Worm (Caenorhabditis elegans): Measurements from ENCODE around the gene cwp-2.

Gene cwp-2

DNA sequence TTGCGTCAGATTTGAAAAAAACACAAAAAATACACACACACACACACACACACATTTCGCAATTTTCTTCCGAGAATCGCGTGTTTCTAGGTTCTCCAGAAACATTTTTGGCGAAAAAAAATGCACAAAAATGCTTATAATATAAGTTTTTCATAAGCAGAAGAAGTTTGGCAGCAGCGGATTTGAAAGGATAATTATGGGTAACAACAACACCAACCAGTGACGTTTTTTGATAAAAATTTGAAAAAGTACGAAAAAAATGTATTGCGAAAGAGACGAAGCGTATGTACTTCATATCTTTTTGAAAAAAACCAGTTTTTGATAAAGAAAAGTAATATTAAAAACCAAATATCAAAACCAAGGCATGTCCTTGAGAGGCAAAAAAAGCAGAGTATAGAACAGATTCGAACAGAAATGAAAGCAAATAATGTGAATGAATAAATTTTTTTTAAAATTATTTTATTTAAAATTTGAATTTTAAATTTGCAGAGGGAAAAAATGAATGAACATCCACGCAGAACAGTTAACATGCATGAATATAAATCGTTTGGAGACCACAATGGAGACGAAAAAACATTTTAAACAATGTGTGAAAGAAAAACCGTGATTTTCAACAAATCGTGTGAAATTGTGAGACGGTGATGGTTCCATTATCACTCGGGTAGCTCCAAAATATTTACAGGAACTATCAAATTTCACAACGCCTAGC, 18.6 kb downstream of the cwp-2 start:
- no peak for TF ChIP-seq ztf-23 (GFP tag; IDR thresholded peaks at IDR 0.05)
- no peak for TF ChIP-seq klf-2 (GFP tag; conservative IDR thresholded peaks at IDR 0.05)
- no peak for TF ChIP-seq cog-1 (tag; optimal IDR thresholded peaks at IDR 0.05)
- TF ChIP-seq tab-1 (GFP tag; IDR thresholded peaks at IDR 0.05): no peak
- TF ChIP-seq flt-1 (GFP tag; IDR thresholded peaks at IDR 0.05): no peak
- no peak for TF ChIP-seq ref-1 (GFP tag; conservative IDR thresholded peaks at IDR 0.05)
- no peak for TF ChIP-seq T22C8.4 (GFP tag; IDR thresholded peaks at IDR 0.05)
- TF ChIP-seq ztf-29 (GFP tag; IDR thresholded peaks at IDR 0.05): no peak
- no peak for TF ChIP-seq med-1 (GFP tag; optimal IDR thresholded peaks at IDR 0.05; ENCODE audit: insufficient read depth)

- TF ChIP-seq klf-2 (GFP tag; conservative IDR thresholded peaks at IDR 0.05) (no peak), ztf-29 (GFP tag; IDR thresholded peaks at IDR 0.05) (no peak), flt-1 (GFP tag; IDR thresholded peaks at IDR 0.05) (no peak), T22C8.4 (GFP tag; IDR thresholded peaks at IDR 0.05) (no peak), tab-1 (GFP tag; IDR thresholded peaks at IDR 0.05) (no peak), ref-1 (GFP tag; conservative IDR thresholded peaks at IDR 0.05) (no peak), ztf-23 (GFP tag; IDR thresholded peaks at IDR 0.05) (no peak), cog-1 (tag; optimal IDR thresholded peaks at IDR 0.05) (no peak), med-1 (GFP tag; optimal IDR thresholded peaks at IDR 0.05; ENCODE audit: insufficient read depth) (no peak)
Observed at ce11 chrV:4823323-4823682, 19.1 kb downstream of the cwp-2 start, which contains the start of gene adss-1. Gene adss-1 (minus strand): TSS chrV:4823423.

ce11 chrV:4820601-4821000, 21.8 kb downstream of the cwp-2 start:
- no peak for TF ChIP-seq ztf-23 (GFP tag; IDR thresholded peaks at IDR 0.05)
- no peak for TF ChIP-seq cog-1 (tag; optimal IDR thresholded peaks at IDR 0.05)
- no peak for TF ChIP-seq tab-1 (GFP tag; IDR thresholded peaks at IDR 0.05)
- no peak for TF ChIP-seq ref-1 (GFP tag; conservative IDR thresholded peaks at IDR 0.05)
- TF ChIP-seq T22C8.4 (GFP tag; IDR thresholded peaks at IDR 0.05): no peak

DNA sequence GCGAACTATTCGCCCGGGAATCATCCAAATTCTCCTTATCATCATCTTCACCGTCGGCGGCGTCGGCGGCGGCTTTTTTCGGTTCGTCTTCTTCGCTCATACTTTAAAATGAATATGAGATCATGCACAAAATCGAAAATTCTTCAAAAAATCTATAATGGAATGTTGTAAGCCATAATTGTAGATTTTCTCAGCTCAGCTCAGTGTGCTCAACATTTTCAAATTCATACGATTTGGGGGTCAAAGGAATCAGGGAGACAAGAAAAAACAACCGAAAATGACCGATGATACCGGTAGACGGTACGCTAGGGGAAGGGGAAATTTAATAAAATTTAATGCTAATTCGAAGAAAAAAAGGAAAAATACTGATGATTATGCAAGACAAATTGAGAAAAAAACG, 23.9 kb downstream of the cwp-2 start, which contains the start of gene ccep-97:
ccep-97 (minus strand) TSS at position 101 of the 400 bp plus-strand sequence.
- TF ChIP-seq ref-1 (GFP tag; conservative IDR thresholded peaks at IDR 0.05): no peak
- no peak for TF ChIP-seq klf-2 (GFP tag; conservative IDR thresholded peaks at IDR 0.05)
- no peak for TF ChIP-seq med-1 (GFP tag; optimal IDR thresholded peaks at IDR 0.05; ENCODE audit: insufficient read depth)

ce11 chrV:4813825-4814224, 28.6 kb downstream of the cwp-2 start:
- TF ChIP-seq flt-1 (GFP tag; IDR thresholded peaks at IDR 0.05) (no peak), tab-1 (GFP tag; IDR thresholded peaks at IDR 0.05) (no peak), ref-1 (GFP tag; conservative IDR thresholded peaks at IDR 0.05) (no peak), med-1 (GFP tag; optimal IDR thresholded peaks at IDR 0.05; ENCODE audit: insufficient read depth) (no peak), klf-2 (GFP tag; conservative IDR thresholded peaks at IDR 0.05) (no peak), T22C8.4 (GFP tag; IDR thresholded peaks at IDR 0.05) (no peak), ztf-23 (GFP tag; IDR thresholded peaks at IDR 0.05) (no peak), ztf-29 (GFP tag; IDR thresholded peaks at IDR 0.05) (no peak), cog-1 (tag; optimal IDR thresholded peaks at IDR 0.05) (no peak)

- TF ChIP-seq ref-1 (GFP tag; conservative IDR thresholded peaks at IDR 0.05) (no peak), klf-2 (GFP tag; conservative IDR thresholded peaks at IDR 0.05) (no peak), tab-1 (GFP tag; IDR thresholded peaks at IDR 0.05) (0 out of 2 replicates have a peak, but pooled peaks have one; percentile 7), flt-1 (GFP tag; IDR thresholded peaks at IDR 0.05) (peak; percentile 46; the same call in 1 of the 2 replicates), med-1 (GFP tag; optimal IDR thresholded peaks at IDR 0.05; ENCODE audit: insufficient read depth) (no peak), cog-1 (tag; optimal IDR thresholded peaks at IDR 0.05) (peak; percentile 58), T22C8.4 (GFP tag; IDR thresholded peaks at IDR 0.05) (no peak), ztf-23 (GFP tag; IDR thresholded peaks at IDR 0.05) (no peak), ztf-29 (GFP tag; IDR thresholded peaks at IDR 0.05) (no peak)
Observed at ce11 chrV:4810653-4811052, 31.8 kb downstream of the cwp-2 start.

ce11 chrV:4806859-4807258, 35.6 kb downstream of the cwp-2 start:
- TF ChIP-seq ztf-23 (GFP tag; IDR thresholded peaks at IDR 0.05) (no peak), tab-1 (GFP tag; IDR thresholded peaks at IDR 0.05) (no peak), ref-1 (GFP tag; conservative IDR thresholded peaks at IDR 0.05) (no peak), ztf-29 (GFP tag; IDR thresholded peaks at IDR 0.05) (no peak), klf-2 (GFP tag; conservative IDR thresholded peaks at IDR 0.05) (no peak), flt-1 (GFP tag; IDR thresholded peaks at IDR 0.05) (no peak), med-1 (GFP tag; optimal IDR thresholded peaks at IDR 0.05; ENCODE audit: insufficient read depth) (no peak)

- TF ChIP-seq flt-1 (GFP tag; IDR thresholded peaks at IDR 0.05) (no peak), ztf-23 (GFP tag; IDR thresholded peaks at IDR 0.05) (no peak), klf-2 (GFP tag; conservative IDR thresholded peaks at IDR 0.05) (no peak), med-1 (GFP tag; optimal IDR thresholded peaks at IDR 0.05; ENCODE audit: insufficient read depth) (no peak), T22C8.4 (GFP tag; IDR thresholded peaks at IDR 0.05) (no peak), ref-1 (GFP tag; conservative IDR thresholded peaks at IDR 0.05) (no peak), cog-1 (tag; optimal IDR thresholded peaks at IDR 0.05) (no peak), tab-1 (GFP tag; IDR thresholded peaks at IDR 0.05) (no peak), ztf-29 (GFP tag; IDR thresholded peaks at IDR 0.05) (no peak)
Observed at ce11 chrV:4805847-4806246, 36.6 kb downstream of the cwp-2 start, which contains the start of gene R02F11.3. Gene R02F11.3 (minus strand): TSS chrV:4805947.

- TF ChIP-seq ztf-29 (GFP tag; IDR thresholded peaks at IDR 0.05) (no peak), tab-1 (GFP tag; IDR thresholded peaks at IDR 0.05) (no peak), cog-1 (tag; optimal IDR thresholded peaks at IDR 0.05) (no peak), ztf-23 (GFP tag; IDR thresholded peaks at IDR 0.05) (no peak), klf-2 (GFP tag; conservative IDR thresholded peaks at IDR 0.05) (no peak), med-1 (GFP tag; optimal IDR thresholded peaks at IDR 0.05; ENCODE audit: insufficient read depth) (no peak), flt-1 (GFP tag; IDR thresholded peaks at IDR 0.05) (no peak), ref-1 (GFP tag; conservative IDR thresholded peaks at IDR 0.05) (no peak), T22C8.4 (GFP tag; IDR thresholded peaks at IDR 0.05) (no peak)
Observed at ce11 chrV:4801943-4802342, 40.5 kb downstream of the cwp-2 start.

DNA sequence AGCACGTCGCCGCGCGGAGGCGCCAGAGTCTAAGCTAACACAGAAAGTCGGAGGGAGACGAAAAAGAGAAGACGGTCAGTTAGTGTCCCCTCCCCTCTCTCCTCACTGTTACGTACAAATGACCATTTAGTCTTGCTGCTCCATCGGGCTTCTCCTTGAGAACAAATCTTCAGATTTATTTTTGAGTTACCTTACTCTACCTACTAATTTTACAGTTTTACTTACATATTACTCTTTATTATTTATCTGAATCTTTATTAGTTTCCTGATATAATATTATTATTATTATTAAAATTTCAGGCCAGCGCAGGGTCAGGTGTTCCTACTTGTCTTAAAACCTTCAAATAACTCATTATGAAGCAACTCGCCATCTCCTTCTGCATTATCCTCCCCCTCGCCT, 41.6 kb downstream of the cwp-2 start, which contains the start of gene R02F11.1:
R02F11.1 (plus strand) TSS at position 301 of the 400 bp plus-strand sequence.
- TF ChIP-seq cog-1 (tag; optimal IDR thresholded peaks at IDR 0.05) (no peak), T22C8.4 (GFP tag; IDR thresholded peaks at IDR 0.05) (no peak), med-1 (GFP tag; optimal IDR thresholded peaks at IDR 0.05; ENCODE audit: insufficient read depth) (no peak), ref-1 (GFP tag; conservative IDR thresholded peaks at IDR 0.05) (no peak), flt-1 (GFP tag; IDR thresholded peaks at IDR 0.05) (no peak), ztf-23 (GFP tag; IDR thresholded peaks at IDR 0.05) (no peak), klf-2 (GFP tag; conservative IDR thresholded peaks at IDR 0.05) (no peak), tab-1 (GFP tag; IDR thresholded peaks at IDR 0.05) (no peak)

All from whole organism, midembryonic.